Worm (Caenorhabditis elegans) whole organism, late embryonic: ENCODE measurements around the gene Y54E2A.4.

Experiments
- C08G9.2 ChIP-seq: sonication (generic microtip); optimal IDR thresholded peaks from 2 replicates; lab custom pipeline; 2016; ENCODE audit warnings: mild to moderate bottlenecking, missing genetic modification characterization, moderate library complexity, missing compliant biosample characterization
- C38D4.7 ChIP-seq: fragments of 200-800 bp; sonication (Bioruptor generic); optimal IDR thresholded peaks from 2 replicates; lab custom pipeline; 2018; ENCODE audit warnings: mild to moderate bottlenecking, missing genetic modification characterization, moderate library complexity, missing compliant biosample characterization
- K02D7.2 ChIP-seq: sonication (generic microtip); optimal IDR thresholded peaks from 2 replicates; lab custom pipeline; 2017; ENCODE audit warnings: mild to moderate bottlenecking, missing genetic modification characterization, missing compliant biosample characterization
- K09A11.1 ChIP-seq: sonication (generic microtip); optimal IDR thresholded peaks from 2 replicates; lab custom pipeline; 2017; ENCODE audit warnings: antibody characterized with exemption, mild to moderate bottlenecking, missing genetic modification characterization, missing compliant biosample characterization; ENCODE audit not compliant: insufficient read depth
- Y22D7AL.16 ChIP-seq: sonication (generic microtip); optimal IDR thresholded peaks from 2 replicates; lab custom pipeline; 2016; ENCODE audit warnings: missing genetic modification characterization, missing compliant biosample characterization
- ahr-1 ChIP-seq: sonication (generic microtip); optimal IDR thresholded peaks from 2 replicates; lab custom pipeline; 2016; ENCODE audit warnings: missing genetic modification characterization, missing compliant biosample characterization
- ama-1 ChIP-seq: fragments of 150-350 bp; optimal IDR thresholded peaks from 2 replicates; lab custom pipeline; 2014
- ceh-22 ChIP-seq: sonication (generic microtip); optimal IDR thresholded peaks from 2 replicates; lab custom pipeline; 2017; ENCODE audit warnings: missing biosample characterization, missing genetic modification characterization
- ceh-30 ChIP-seq: fragments of 150-350 bp; optimal IDR thresholded peaks from 2 replicates; lab custom pipeline; 2014; ENCODE audit warnings: missing biosample characterization, missing genetic modification characterization
- ceh-34 ChIP-seq: sonication (generic microtip); optimal IDR thresholded peaks from 2 replicates; lab custom pipeline; 2016; ENCODE audit warnings: mild to moderate bottlenecking, missing genetic modification characterization, missing compliant biosample characterization
- ceh-45 ChIP-seq: fragments of 200-800 bp; sonication (Bioruptor generic); IDR thresholded peaks from 2 replicates; pipeline ENCODE4 v1.3.6; 2022; ENCODE audit warnings: missing genetic modification reagents, missing genetic modification characterization, missing compliant biosample characterization
- ceh-48 ChIP-seq: sonication (generic microtip); optimal IDR thresholded peaks from 2 replicates; lab custom pipeline; 2016; ENCODE audit warnings: missing genetic modification characterization, inconsistent platforms, missing compliant biosample characterization
- ceh-9 ChIP-seq: sonication (generic microtip); optimal IDR thresholded peaks from 2 replicates; lab custom pipeline; 2016; ENCODE audit warnings: mild to moderate bottlenecking, missing genetic modification characterization, inconsistent platforms, missing compliant biosample characterization
- che-1 ChIP-seq: sonication (generic microtip); optimal IDR thresholded peaks from 2 replicates; lab custom pipeline; 2016; ENCODE audit warnings: mild to moderate bottlenecking, missing genetic modification characterization, missing compliant biosample characterization
- dmd-4 ChIP-seq: sonication (generic microtip); optimal IDR thresholded peaks from 2 replicates; lab custom pipeline; 2016; ENCODE audit warnings: borderline replicate concordance, missing genetic modification characterization, missing compliant biosample characterization
- dve-1 ChIP-seq: sonication (generic microtip); optimal IDR thresholded peaks from 2 replicates; lab custom pipeline; 2017; ENCODE audit warnings: antibody characterized with exemption, mild to moderate bottlenecking, missing genetic modification characterization, missing compliant biosample characterization
- elt-4 ChIP-seq: sonication (generic microtip); optimal IDR thresholded peaks from 2 replicates; lab custom pipeline; 2016; ENCODE audit warnings: missing genetic modification characterization, missing compliant biosample characterization
- ets-4 ChIP-seq: sonication (generic microtip); optimal IDR thresholded peaks from 2 replicates; lab custom pipeline; 2016; ENCODE audit warnings: missing genetic modification characterization, missing compliant biosample characterization
- eyg-1 ChIP-seq: sonication (generic microtip); optimal IDR thresholded peaks from 2 replicates; lab custom pipeline; 2016; ENCODE audit warnings: missing genotype, missing genetic modification characterization, missing compliant biosample characterization
- fax-1 ChIP-seq: sonication (generic microtip); optimal IDR thresholded peaks from 2 replicates; lab custom pipeline; 2016; ENCODE audit warnings: missing genotype, missing genetic modification characterization, missing compliant biosample characterization
- fkh-10 ChIP-seq: fragments of 150-350 bp; optimal IDR thresholded peaks from 2 replicates; lab custom pipeline; 2014; ENCODE audit warnings: missing biosample characterization, missing genetic modification reagents, missing genetic modification characterization
- gmeb-2 ChIP-seq: sonication (generic microtip); optimal IDR thresholded peaks from 2 replicates; lab custom pipeline; 2016; ENCODE audit warnings: missing genetic modification characterization, inconsistent platforms, missing compliant biosample characterization
- hlh-30 ChIP-seq: sonication (generic microtip); optimal IDR thresholded peaks from 2 replicates; lab custom pipeline; 2017; ENCODE audit warnings: antibody characterized with exemption, missing genetic modification characterization, missing compliant biosample characterization; ENCODE audit not compliant: insufficient read depth
- hlh-6 ChIP-seq: sonication (generic microtip); optimal IDR thresholded peaks from 2 replicates; lab custom pipeline; 2016; ENCODE audit warnings: missing genotype, missing genetic modification characterization, missing compliant biosample characterization
- hlh-8 ChIP-seq: sonication (generic microtip); optimal IDR thresholded peaks from 2 replicates; lab custom pipeline; 2016; ENCODE audit warnings: missing genotype, missing genetic modification characterization, missing compliant biosample characterization
- lim-6 ChIP-seq: sonication (generic microtip); optimal IDR thresholded peaks from 2 replicates; lab custom pipeline; 2016; ENCODE audit warnings: missing genetic modification characterization, missing compliant biosample characterization
- mec-3 ChIP-seq: sonication (generic microtip); optimal IDR thresholded peaks from 2 replicates; lab custom pipeline; 2016; ENCODE audit warnings: borderline replicate concordance, missing genetic modification characterization, missing compliant biosample characterization
- nfya-1 ChIP-seq: sonication (generic microtip); optimal IDR thresholded peaks from 2 replicates; lab custom pipeline; 2017; ENCODE audit warnings: missing genetic modification characterization, mild to moderate bottlenecking, missing compliant biosample characterization, antibody characterized with exemption, moderate library complexity
- nhr-11 ChIP-seq: fragments of 150-350 bp; optimal IDR thresholded peaks from 2 replicates; lab custom pipeline; 2014; ENCODE audit warnings: missing biosample characterization, missing genetic modification characterization
- nhr-232 ChIP-seq: sonication (generic microtip); optimal IDR thresholded peaks from 2 replicates; lab custom pipeline; 2016; ENCODE audit warnings: missing genetic modification characterization, missing compliant biosample characterization
- npax-4 ChIP-seq: sonication (generic microtip); optimal IDR thresholded peaks from 2 replicates; lab custom pipeline; 2016; ENCODE audit warnings: missing genetic modification characterization, missing compliant biosample characterization
- odd-2 ChIP-seq: sonication (generic microtip); optimal IDR thresholded peaks from 2 replicates; lab custom pipeline; 2017; ENCODE audit warnings: antibody characterized with exemption, mild to moderate bottlenecking, missing genetic modification characterization, missing compliant biosample characterization
- pat-9 ChIP-seq: fragments of 200-800 bp; sonication (Bioruptor generic); optimal IDR thresholded peaks from 2 replicates; lab custom pipeline; 2018; ENCODE audit warnings: mild to moderate bottlenecking, missing genetic modification characterization, moderate library complexity, missing compliant biosample characterization
- pax-1 ChIP-seq: fragments of 150-350 bp; optimal IDR thresholded peaks from 2 replicates; lab custom pipeline; 2014; ENCODE audit warnings: missing biosample characterization, missing genetic modification characterization
- pha-2 ChIP-seq: sonication (generic microtip); optimal IDR thresholded peaks from 2 replicates; lab custom pipeline; 2017; ENCODE audit warnings: mild to moderate bottlenecking, missing genetic modification characterization, missing compliant biosample characterization
- pqm-1 ChIP-seq: sonication (generic microtip); optimal IDR thresholded peaks from 2 replicates; lab custom pipeline; 2016; ENCODE audit warnings: missing genetic modification characterization, missing compliant biosample characterization
- pros-1 ChIP-seq: fragments of 150-350 bp; optimal IDR thresholded peaks from 2 replicates; lab custom pipeline; 2014; ENCODE audit warnings: missing biosample characterization, missing genetic modification reagents, missing genetic modification characterization
- ref-2 ChIP-seq: sonication (generic microtip); optimal IDR thresholded peaks from 2 replicates; lab custom pipeline; 2016; ENCODE audit warnings: missing genetic modification characterization, missing compliant biosample characterization
- rnt-1 ChIP-seq: sonication (generic microtip); optimal IDR thresholded peaks from 2 replicates; lab custom pipeline; 2016; ENCODE audit warnings: missing genetic modification characterization, missing compliant biosample characterization
- sdc-2 ChIP-seq: sonication (generic microtip); optimal IDR thresholded peaks from 2 replicates; lab custom pipeline; 2016; ENCODE audit warnings: missing genotype, missing genetic modification characterization, missing compliant biosample characterization
- sox-2 ChIP-seq: fragments of 200-800 bp; sonication (Bioruptor generic); IDR thresholded peaks from 2 replicates; pipeline ENCODE4 v1.3.6; 2022; ENCODE audit warnings: missing genetic modification reagents, missing genetic modification characterization, missing compliant biosample characterization
- sox-4 ChIP-seq: sonication (generic microtip); optimal IDR thresholded peaks from 2 replicates; lab custom pipeline; 2017; ENCODE audit warnings: mild to moderate bottlenecking, missing genetic modification characterization, inconsistent platforms, missing compliant biosample characterization
- syd-9 ChIP-seq: sonication (generic microtip); optimal IDR thresholded peaks from 2 replicates; lab custom pipeline; 2016; ENCODE audit warnings: mild to moderate bottlenecking, missing genetic modification characterization, moderate library complexity, missing compliant biosample characterization
- tbx-2 ChIP-seq: sonication (generic microtip); optimal IDR thresholded peaks from 2 replicates; lab custom pipeline; 2016; ENCODE audit warnings: missing genetic modification characterization, missing compliant biosample characterization
- tbx-7 ChIP-seq: sonication (generic microtip); optimal IDR thresholded peaks from 2 replicates; lab custom pipeline; 2016; ENCODE audit warnings: missing genotype, missing genetic modification characterization, missing compliant biosample characterization
- ttx-3 ChIP-seq: sonication (generic microtip); optimal IDR thresholded peaks from 2 replicates; lab custom pipeline; 2016; ENCODE audit warnings: missing genetic modification reagents, missing genetic modification characterization, missing compliant biosample characterization
- unc-3 ChIP-seq, 2 experiments: fragments of 200-800 bp in 1 of 2; sonication (Bioruptor generic) in 1 of 2; sonication (generic microtip) in 1 of 2; conservative IDR thresholded peaks in 1 of 2; optimal IDR thresholded peaks in 1 of 2; 2 replicates each; pipeline versions ENCODE4 v1.3.6 to Lab custom; 2016 to 2022; ENCODE audit warnings: missing compliant biosample characterization in 2 of 2, missing genetic modification characterization in 2 of 2, missing genetic modification reagents in 1 of 2
- unc-42 ChIP-seq: sonication (generic microtip); optimal IDR thresholded peaks from 2 replicates; lab custom pipeline; 2016; ENCODE audit warnings: missing genotype, missing genetic modification characterization, missing compliant biosample characterization
- ztf-16 ChIP-seq: sonication (generic microtip); optimal IDR thresholded peaks from 2 replicates; lab custom pipeline; 2017; ENCODE audit warnings: missing genetic modification characterization, missing compliant biosample characterization

Y54E2A.4 gene

ce11 chrII:14801086-14801531 lies 46.7 kb downstream of the Y54E2A.4 start:
- TF ChIP-seq unc-3 (GFP tag; conservative IDR thresholded peaks at IDR 0.05; lab: Robert Waterston, UW), result 0 out of 2 replicates have a peak, but pooled peaks have one; percentile 17
- TF ChIP-seq unc-3 (tag; optimal IDR thresholded peaks at IDR 0.05; lab: Kevin White, UChicago), result no peak
- no peak for TF ChIP-seq ttx-3
- TF ChIP-seq ceh-45 (GFP tag; lab: Robert Waterston, UW), result no peak
- TF ChIP-seq, all 69 proteins: peak for 1

- TF ChIP-seq nfya-1 (tag; lab: Kevin White, UChicago), result peak; percentile 73
- TF ChIP-seq pat-9 (tag; lab: Kevin White, UChicago), result peak; percentile 88
- peak; percentile 92 for TF ChIP-seq pha-2
- TF ChIP-seq sox-4 (tag; lab: Kevin White, UChicago), result peak; percentile 90
- peak; percentile 77 for TF ChIP-seq Y22D7AL.16
- peak; percentile 89 for TF ChIP-seq ceh-48 (tag; lab: Kevin White, UChicago)
- TF ChIP-seq dmd-4 (tag; lab: Kevin White, UChicago), result peak; percentile 87
- TF ChIP-seq dve-1 (tag; lab: Kevin White, UChicago), result peak; percentile 79
- peak; percentile 96 for TF ChIP-seq ceh-34 (tag; lab: Kevin White, UChicago)
- no peak for TF ChIP-seq nhr-11 (tag; lab: Kevin White, UChicago)
- peak; percentile 31 for TF ChIP-seq ets-4 (tag; lab: Kevin White, UChicago)
- TF ChIP-seq che-1, result peak; percentile 94
- TF ChIP-seq ztf-16 (tag; lab: Kevin White, UChicago), result peak; percentile 94
- TF ChIP-seq rnt-1 (tag; lab: Kevin White, UChicago), result peak; percentile 64
- peak; percentile 78 for TF ChIP-seq syd-9 (tag; lab: Kevin White, UChicago)
- peak; percentile 61 for TF ChIP-seq odd-2 (tag; lab: Kevin White, UChicago)
- TF ChIP-seq lim-6 (tag; lab: Kevin White, UChicago), result peak; percentile 81
- peak; percentile 63 for TF ChIP-seq hlh-8
- TF ChIP-seq ceh-22 (tag; lab: Kevin White, UChicago), result no peak
- peak; percentile 79 for TF ChIP-seq gmeb-2 (tag; lab: Kevin White, UChicago)
- TF ChIP-seq mec-3 (tag; lab: Kevin White, UChicago), result peak; percentile 90
- peak; percentile 32 for TF ChIP-seq hlh-30 (tag; lab: Kevin White, UChicago)
- TF ChIP-seq unc-42 (tag; lab: Kevin White, UChicago), result peak; percentile 61
- TF ChIP-seq ahr-1 (tag; lab: Kevin White, UChicago), result peak; percentile 87
- peak; percentile 84 for TF ChIP-seq fax-1 (tag; lab: Kevin White, UChicago)
- peak; percentile 32 for TF ChIP-seq ceh-30 (tag; lab: Kevin White, UChicago)
- TF ChIP-seq K09A11.1, result peak; percentile 66
- TF ChIP-seq npax-4, result peak; percentile 75
- peak; percentile 86 for TF ChIP-seq K02D7.2 (tag; lab: Kevin White, UChicago)
- peak; percentile 71 for TF ChIP-seq tbx-7 (tag; lab: Kevin White, UChicago)
- peak; percentile 93 for TF ChIP-seq C38D4.7 (GFP tag; lab: Kevin White, UChicago)
- TF ChIP-seq pqm-1 (tag; lab: Kevin White, UChicago), result peak; percentile 31
- TF ChIP-seq eyg-1, result peak; percentile 97
- TF ChIP-seq ama-1 (lab: Kevin White, UChicago), result no peak
- TF ChIP-seq nhr-232 (tag; lab: Kevin White, UChicago), result peak; percentile 91
- TF ChIP-seq tbx-2, result peak; percentile 93
- TF ChIP-seq ceh-45 (GFP tag; lab: Robert Waterston, UW), result peak; percentile 56
- TF ChIP-seq elt-4 (tag; lab: Kevin White, UChicago), result peak; percentile 8
- TF ChIP-seq ceh-9, result peak; percentile 69
- peak; percentile 95 for TF ChIP-seq ref-2 (tag; lab: Kevin White, UChicago)
- no peak for TF ChIP-seq pros-1 (tag; lab: Kevin White, UChicago)
- peak; percentile 94 for TF ChIP-seq hlh-6 (tag; lab: Kevin White, UChicago)
- peak; percentile 76 for TF ChIP-seq C08G9.2
- no peak for TF ChIP-seq pax-1 (tag; lab: Kevin White, UChicago)
- TF ChIP-seq fkh-10 (GFP tag; lab: Kevin White, UChicago), result no peak
- TF ChIP-seq sox-2, result peak; percentile 69; the same call in 1 of the 2 replicates
- TF ChIP-seq sdc-2 (tag; lab: Kevin White, UChicago), result peak; percentile 89
Measured at ce11 chrII:14804259-14804899, 50.0 kb downstream of the Y54E2A.4 start, which contains the start of gene W01D2.3. W01D2.3 (minus strand) TSS chrII:14804309.
